Fruit fly (Drosophila melanogaster): ENCODE measurements around the gene Mst84B.

Mst84B gene

dm6 chr3R:7037250-7037802 lies 24.6 kb upstream of the Mst84B start (continued):
- TF ChIP-seq run (tag; optimal IDR thresholded peaks at IDR 0.05) (no peak), CG2129 (GFP tag; IDR thresholded peaks at IDR 0.05; ENCODE audit: partially characterized antibody) (no peak), CG12219 (GFP tag; optimal IDR thresholded peaks at IDR 0.05) (no peak), CG8359 (GFP tag; optimal IDR thresholded peaks at IDR 0.05; ENCODE audit: borderline replicate concordance) (no peak), eyg (GFP tag; optimal IDR thresholded peaks at IDR 0.05) (no peak), cad (GFP tag; optimal IDR thresholded peaks at IDR 0.05) (peak; percentile 100), CG13123 (GFP tag; optimal IDR thresholded peaks at IDR 0.05) (no peak), Lim3 (GFP tag; IDR thresholded peaks at IDR 0.05) (no peak), CG43689 (GFP tag; IDR thresholded peaks at IDR 0.05) (no peak), gro (GFP tag; optimal IDR thresholded peaks at IDR 0.05) (peak; percentile 31), tup (GFP tag; optimal IDR thresholded peaks at IDR 0.05) (no peak), CG16779 (GFP tag; IDR thresholded peaks at IDR 0.05) (no peak), maf-S (GFP tag; optimal IDR thresholded peaks at IDR 0.05) (no peak), CG16863 (GFP tag; optimal IDR thresholded peaks at IDR 0.05) (no peak), ken (GFP tag; IDR thresholded peaks at IDR 0.05) (no peak), CG4707 (GFP tag; optimal IDR thresholded peaks at IDR 0.05) (no peak), HHEX (GFP tag; optimal IDR thresholded peaks at IDR 0.05) (peak; percentile 16), CG12104 (GFP tag; optimal IDR thresholded peaks at IDR 0.05) (no peak), CG15073 (GFP tag; optimal IDR thresholded peaks at IDR 0.05) (no peak), row (GFP tag; IDR thresholded peaks at IDR 0.05) (no peak; the same call in 2 of the 3 replicates), Trl (optimal IDR thresholded peaks at IDR 0.05) (peak; percentile 87 to 91), Trl (GFP tag; optimal IDR thresholded peaks at IDR 0.05) (peak; percentile 46), cwo (GFP tag; optimal IDR thresholded peaks at IDR 0.05) (no peak), unpg (GFP tag; optimal IDR thresholded peaks at IDR 0.05) (peak; percentile 20), Fer3 (tag; optimal IDR thresholded peaks at IDR 0.05) (no peak), sna (GFP tag; IDR thresholded peaks at IDR 0.05; ENCODE audit: partially characterized antibody) (no peak), YL-1 (GFP tag; optimal IDR thresholded peaks at IDR 0.05) (no peak), amos (GFP tag; IDR thresholded peaks at IDR 0.05; ENCODE audit: partially characterized antibody) (0 out of 2 replicates have a peak, but pooled peaks have one; percentile 8), ham (GFP tag; IDR thresholded peaks at IDR 0.05) (no peak), CG34376 (GFP tag; optimal IDR thresholded peaks at IDR 0.05) (no peak), zen (tag; optimal IDR thresholded peaks at IDR 0.05) (peak; percentile 82), onecut (GFP tag; IDR thresholded peaks at IDR 0.05) (no peak), gsb-n (tag; optimal IDR thresholded peaks at IDR 0.05) (peak; percentile 62), Doc2 (GFP tag; IDR thresholded peaks at IDR 0.05) (no peak), CG7786 (GFP tag; optimal IDR thresholded peaks at IDR 0.05) (no peak), CG33557 (GFP tag; optimal IDR thresholded peaks at IDR 0.05) (peak; percentile 36), nau (GFP tag; optimal IDR thresholded peaks at IDR 0.05) (peak; percentile 64), gce (GFP tag; IDR thresholded peaks at IDR 0.05) (0 out of 3 replicates have a peak, but pooled peaks have one; percentile 36), CG6854 (GFP tag; optimal IDR thresholded peaks at IDR 0.05) (no peak), Atf6 (GFP tag; IDR thresholded peaks at IDR 0.05) (no peak), Lpt (GFP tag; optimal IDR thresholded peaks at IDR 0.05) (no peak), Ravus (GFP tag; IDR thresholded peaks at IDR 0.05) (no peak), abd-A (tag; optimal IDR thresholded peaks at IDR 0.05) (peak; percentile 100), Sry-β (GFP tag; optimal IDR thresholded peaks at IDR 0.05) (no peak), chinmo (GFP tag; IDR thresholded peaks at IDR 0.05; ENCODE audit: partially characterized antibody) (peak; percentile 89; the same call in 1 of the 4 replicates), CG7987 (GFP tag; optimal IDR thresholded peaks at IDR 0.05) (no peak), CG32767 (GFP tag; IDR thresholded peaks at IDR 0.05) (0 out of 2 replicates have a peak, but pooled peaks have one; percentile 18), ci (GFP tag; IDR thresholded peaks at IDR 0.05) (peak; percentile 36; the same call in 2 of the 3 replicates), ara (GFP tag; IDR thresholded peaks at IDR 0.05) (0 out of 2 replicates have a peak, but pooled peaks have one; percentile 33), pfk (GFP tag; optimal IDR thresholded peaks at IDR 0.05) (peak; percentile 28), h (optimal IDR thresholded peaks at IDR 0.05) (no peak)

Measured in whole organism, embryonic.